Worm (Caenorhabditis elegans): Measurements from ENCODE around the gene W02B12.16.
A peak's percentile ranks its signal among the peaks of the same experiment; 100 is the strongest.

ce11 chrII:11463899-11464298, 12.4 kb downstream of the W02B12.16 start:
- no peak for TF ChIP-seq ceh-82 (tag; optimal IDR thresholded peaks at IDR 0.05)
- no peak for TF ChIP-seq unc-62 (GFP tag; optimal IDR thresholded peaks at IDR 0.05)
- TF ChIP-seq nfya-1 (tag; optimal IDR thresholded peaks at IDR 0.05; ENCODE audit: insufficient read depth) = no peak
- no peak for TF ChIP-seq egl-27 (tag; optimal IDR thresholded peaks at IDR 0.05)
- TF ChIP-seq lin-39 (tag; optimal IDR thresholded peaks at IDR 0.05) = no peak
- TF ChIP-seq lin-15B (tag; optimal IDR thresholded peaks at IDR 0.05) = peak; percentile 28
- no peak for TF ChIP-seq ZK546.5 (tag; optimal IDR thresholded peaks at IDR 0.05)
- TF ChIP-seq unc-39 (tag; optimal IDR thresholded peaks at IDR 0.05) = no peak
- no peak for TF ChIP-seq ama-1 (optimal IDR thresholded peaks at IDR 0.05)
- TF ChIP-seq pha-4 (tag; optimal IDR thresholded peaks at IDR 0.05) = no peak
